Worm (Caenorhabditis elegans): ENCODE measurements around the gene F39F10.5.
A peak's percentile ranks its signal among the peaks of the same experiment; 100 is the strongest.
"Not testable (repeated sequence)": the region's sequence is repeated elsewhere in the genome, so short reads cannot be mapped to it uniquely, and the experiment has no call there.

F39F10.5 gene

DNA sequence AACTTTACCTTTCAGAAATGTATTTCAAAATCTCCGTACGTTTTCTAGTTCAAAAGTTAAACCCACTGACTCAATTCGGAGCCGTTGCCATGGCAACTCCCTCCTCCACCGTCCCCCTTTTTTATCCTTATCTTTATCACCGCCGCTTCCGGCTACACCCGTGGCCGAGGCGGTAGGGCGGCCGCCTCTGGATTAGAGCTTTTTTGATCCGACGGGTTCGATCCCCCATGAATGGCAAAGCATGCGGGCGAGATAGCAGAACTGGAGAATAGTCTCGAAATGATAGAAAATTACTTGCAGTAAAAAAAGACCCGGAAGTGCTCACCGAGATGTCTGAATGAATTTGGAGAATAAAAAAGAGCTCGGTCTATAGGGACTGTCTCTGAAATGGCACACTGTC lies 19.8 kb downstream of the F39F10.5 start (continued):
- TF ChIP-seq rpc-1 (optimal IDR thresholded peaks at IDR 0.05) (peak; percentile 48), rpc-1 (tag; optimal IDR thresholded peaks at IDR 0.05) (peak; percentile 76), nfya-1 (tag; optimal IDR thresholded peaks at IDR 0.05; ENCODE audit: borderline replicate concordance, insufficient read depth) (no peak), him-1 (tag; optimal IDR thresholded peaks at IDR 0.05) (peak; percentile 65), ccch-3 (GFP tag; optimal IDR thresholded peaks at IDR 0.05) (no peak), zfh-2 (GFP tag; conservative IDR thresholded peaks at IDR 0.05) (peak; percentile 81), Y53G8AR.9 (GFP tag; conservative IDR thresholded peaks at IDR 0.05) (no peak), snpc-4 (GFP tag; optimal IDR thresholded peaks at IDR 0.05) (no peak), snpc-4 (tag; optimal IDR thresholded peaks at IDR 0.05) (peak in 1 of 4 experiments; percentile 69), B0261.1 (tag; optimal IDR thresholded peaks at IDR 0.05) (peak; percentile 73), ztf-25 (GFP tag; IDR thresholded peaks at IDR 0.05) (0 out of 2 replicates have a peak, but pooled peaks have one; percentile 34), ceh-100 (GFP tag; IDR thresholded peaks at IDR 0.05) (no peak), dpl-1 (GFP tag; optimal IDR thresholded peaks at IDR 0.05) (no peak)

DNA sequence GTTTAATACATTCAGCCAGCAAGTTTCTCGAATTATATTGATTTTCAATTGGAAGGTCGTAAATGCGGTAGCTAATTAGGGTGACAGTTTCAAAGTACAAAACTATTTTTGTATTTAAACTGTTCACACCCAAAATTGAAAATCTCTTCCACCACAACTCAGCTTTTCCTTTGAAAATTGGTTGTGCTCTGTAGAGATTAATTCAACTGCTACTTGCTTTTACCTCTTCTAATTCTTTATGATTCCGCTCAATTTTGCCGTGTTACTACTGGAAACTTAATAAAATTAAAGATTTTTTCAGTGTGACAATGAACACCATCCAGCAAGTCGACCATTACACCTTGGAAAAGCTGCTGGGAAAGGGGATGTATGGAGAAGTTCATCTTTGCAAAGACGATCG lies 21.9 kb downstream of the F39F10.5 start, which contains the start of gene F39F10.3:
F39F10.3 (plus strand) TSS at position 301 of the 400 bp plus-strand sequence.
- TF ChIP-seq ztf-3 (GFP tag; optimal IDR thresholded peaks at IDR 0.05) (no peak), fkh-3 (tag; optimal IDR thresholded peaks at IDR 0.05) (no peak), ekl-4 (GFP tag; IDR thresholded peaks at IDR 0.05) (no peak), cebp-2 (GFP tag; IDR thresholded peaks at IDR 0.05) (no peak), unc-62 (GFP tag; optimal IDR thresholded peaks at IDR 0.05) (no peak), mel-28 (tag; optimal IDR thresholded peaks at IDR 0.05; ENCODE audit: borderline replicate concordance) (no peak), attf-6 (GFP tag; IDR thresholded peaks at IDR 0.05) (no peak), ceh-27 (GFP tag; optimal IDR thresholded peaks at IDR 0.05) (no peak), snpc-3.4 (tag; optimal IDR thresholded peaks at IDR 0.05) (no peak), F52B5.7 (tag; optimal IDR thresholded peaks at IDR 0.05) (no peak), madf-8 (GFP tag; conservative IDR thresholded peaks at IDR 0.05) (no peak), ceh-91 (GFP tag; IDR thresholded peaks at IDR 0.05) (no peak)

DNA sequence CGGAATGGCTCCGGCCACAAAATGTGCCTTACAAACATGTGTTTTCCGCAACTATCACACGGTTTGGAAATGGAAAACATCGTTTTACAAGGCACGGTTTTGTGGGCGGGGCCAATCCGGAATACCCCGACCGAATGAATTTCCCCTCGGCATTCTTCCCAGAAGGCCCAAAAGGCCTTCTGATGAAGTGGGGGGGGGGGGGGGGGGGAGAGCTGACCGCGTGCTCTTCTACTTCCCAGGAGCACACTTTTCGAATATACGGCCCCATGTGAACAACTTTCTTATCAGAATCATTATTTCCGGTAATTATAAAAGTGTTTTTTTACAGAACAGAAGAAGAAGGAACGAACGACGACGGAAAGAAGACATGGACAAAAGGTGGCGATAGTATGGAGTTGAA lies 29.5 kb downstream of the F39F10.5 start:
- peak; percentile 64; the same call in 1 of the 2 replicates for TF ChIP-seq egrh-3 (GFP tag; IDR thresholded peaks at IDR 0.05)
- no peak for TF ChIP-seq ceh-91 (GFP tag; IDR thresholded peaks at IDR 0.05)
- no peak for TF ChIP-seq F57A8.1 (GFP tag; optimal IDR thresholded peaks at IDR 0.05)
- TF ChIP-seq T07F8.4 (tag; optimal IDR thresholded peaks at IDR 0.05), result no peak
- no peak for TF ChIP-seq aptf-3 (GFP tag; IDR thresholded peaks at IDR 0.05)
- TF ChIP-seq fkh-3 (tag; optimal IDR thresholded peaks at IDR 0.05), result no peak
- TF ChIP-seq pbrm-1 (GFP tag; IDR thresholded peaks at IDR 0.05), result no peak
- TF ChIP-seq aptf-2 (GFP tag; conservative IDR thresholded peaks at IDR 0.05), result 0 out of 2 replicates have a peak, but pooled peaks have one; percentile 70
- TF ChIP-seq egl-44 (GFP tag; IDR thresholded peaks at IDR 0.05), result no peak
- TF ChIP-seq zfh-2 (GFP tag; conservative IDR thresholded peaks at IDR 0.05), result 0 out of 2 replicates have a peak, but pooled peaks have one; percentile 11

DNA sequence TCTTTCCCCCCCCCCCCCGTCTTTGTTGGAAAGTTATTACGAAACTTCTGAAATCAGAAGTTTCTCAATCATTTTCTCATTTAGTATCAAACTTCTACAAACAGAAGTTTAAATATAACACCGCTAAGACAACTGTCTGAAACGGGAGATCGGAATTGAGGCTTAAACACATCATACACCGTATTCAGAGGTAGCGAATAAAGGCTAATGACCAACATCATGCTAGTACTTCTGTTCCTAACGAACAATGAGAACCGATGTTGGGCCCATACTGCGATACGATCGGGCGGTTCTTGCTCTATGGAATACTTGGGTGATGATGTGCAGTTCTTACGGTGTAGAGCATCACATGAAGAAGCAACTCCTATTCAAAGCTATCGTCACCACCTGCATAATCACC lies 30.1 kb downstream of the F39F10.5 start, which contains the start of gene Y13C8A.1:
Y13C8A.1 (plus strand) TSS at position 301 of the 400 bp plus-strand sequence.
- TF ChIP-seq egl-44 (GFP tag; IDR thresholded peaks at IDR 0.05); F57C9.4 (tag; optimal IDR thresholded peaks at IDR 0.05); mes-4 (tag; optimal IDR thresholded peaks at IDR 0.05): not testable (repeated sequence)
